Worm (Caenorhabditis elegans) whole organism, late embryonic: ENCODE data around the gene ifas-1.

Experiments
- C38D4.7 ChIP-seq: fragments of 200-800 bp; sonication (Bioruptor generic); optimal IDR thresholded peaks from 2 replicates; lab custom pipeline; 2018; ENCODE audit warnings: mild to moderate bottlenecking, missing genetic modification characterization, moderate library complexity, missing compliant biosample characterization
- ama-1 ChIP-seq: fragments of 150-350 bp; optimal IDR thresholded peaks from 2 replicates; lab custom pipeline; 2014
- ceh-34 ChIP-seq: sonication (generic microtip); optimal IDR thresholded peaks from 2 replicates; lab custom pipeline; 2016; ENCODE audit warnings: mild to moderate bottlenecking, missing genetic modification characterization, missing compliant biosample characterization
- dve-1 ChIP-seq: sonication (generic microtip); optimal IDR thresholded peaks from 2 replicates; lab custom pipeline; 2017; ENCODE audit warnings: antibody characterized with exemption, mild to moderate bottlenecking, missing genetic modification characterization, missing compliant biosample characterization
- fax-1 ChIP-seq: sonication (generic microtip); optimal IDR thresholded peaks from 2 replicates; lab custom pipeline; 2016; ENCODE audit warnings: missing genotype, missing genetic modification characterization, missing compliant biosample characterization
- lin-11 ChIP-seq: fragments of 200-800 bp; sonication (Bioruptor generic); optimal IDR thresholded peaks from 2 replicates; lab custom pipeline; 2018; ENCODE audit warnings: mild to moderate bottlenecking, missing genetic modification characterization, missing compliant biosample characterization
- syd-9 ChIP-seq: sonication (generic microtip); optimal IDR thresholded peaks from 2 replicates; lab custom pipeline; 2016; ENCODE audit warnings: mild to moderate bottlenecking, missing genetic modification characterization, moderate library complexity, missing compliant biosample characterization
- tbx-2 ChIP-seq: sonication (generic microtip); optimal IDR thresholded peaks from 2 replicates; lab custom pipeline; 2016; ENCODE audit warnings: missing genetic modification characterization, missing compliant biosample characterization
- ttx-3 ChIP-seq: sonication (generic microtip); optimal IDR thresholded peaks from 2 replicates; lab custom pipeline; 2016; ENCODE audit warnings: missing genetic modification reagents, missing genetic modification characterization, missing compliant biosample characterization

- TF ChIP-seq tbx-2 (tag; lab: Kevin White, UChicago) (no peak), syd-9 (no peak), fax-1 (no peak), C38D4.7 (GFP tag; lab: Kevin White, UChicago) (no peak), ama-1 (no peak), ceh-34 (tag; lab: Kevin White, UChicago) (no peak), ttx-3 (no peak), lin-11 (no peak), dve-1 (tag; lab: Kevin White, UChicago) (no peak)
Measured at ce11 chrII:3721016-3721415, 32.5 kb upstream of the ifas-1 start, which contains the start of gene C46E10.3.
